Worm (Caenorhabditis elegans) whole organism, L3 larva: Measurements from ENCODE around the gene H37A05.2.

Experiments
- ceh-82 ChIP-seq: fragments of 150-350 bp; optimal IDR thresholded peaks from 2 replicates; lab custom pipeline; 2014; ENCODE audit warnings: missing biosample characterization, missing genetic modification characterization
- elt-3 ChIP-seq, 3 experiments: fragments of 150-350 bp in 1 of 3; sonication (generic microtip) in 2 of 3; optimal IDR thresholded peaks; 2 replicates in 2 of 3; 4 replicates in 1 of 3; lab custom pipeline; 2014 to 2017; ENCODE audit warnings: missing biosample characterization in 3 of 3, missing genetic modification characterization in 3 of 3
- fos-1 ChIP-seq: fragments of 150-350 bp; optimal IDR thresholded peaks from 2 replicates; lab custom pipeline; 2014; ENCODE audit warnings: missing biosample characterization, missing genetic modification characterization
- nhr-237 ChIP-seq: fragments of 150-350 bp; optimal IDR thresholded peaks from 2 replicates; lab custom pipeline; 2014; ENCODE audit warnings: missing biosample characterization, missing genetic modification characterization
- nhr-43 ChIP-seq: sonication (generic microtip); optimal IDR thresholded peaks from 2 replicates; lab custom pipeline; 2016; ENCODE audit warnings: mild to moderate bottlenecking, missing genetic modification characterization, missing compliant biosample characterization; ENCODE audit not compliant: poor library complexity, severe bottlenecking
- nhr-76 ChIP-seq: fragments of 150-350 bp; sonication (generic microtip); optimal IDR thresholded peaks from 5 replicates; lab custom pipeline; 2014; ENCODE audit warnings: missing biosample characterization, missing genetic modification characterization
- nhr-77 ChIP-seq: fragments of 150-350 bp; optimal IDR thresholded peaks from 2 replicates; lab custom pipeline; 2014; ENCODE audit warnings: missing biosample characterization, missing genetic modification characterization
- pqm-1 ChIP-seq: fragments of 150-350 bp; optimal IDR thresholded peaks from 2 replicates; lab custom pipeline; 2017; ENCODE audit warnings: missing biosample characterization, missing genetic modification characterization, inconsistent platforms
- skn-1 ChIP-seq: fragments of 150-350 bp; optimal IDR thresholded peaks from 2 replicates; lab custom pipeline; 2014; ENCODE audit warnings: missing biosample characterization, missing genetic modification characterization
- zag-1 ChIP-seq: fragments of 150-350 bp; optimal IDR thresholded peaks from 2 replicates; lab custom pipeline; 2014; ENCODE audit warnings: missing biosample characterization, missing genetic modification characterization
- ztf-11 ChIP-seq: fragments of 150-350 bp; optimal IDR thresholded peaks from 2 replicates; lab custom pipeline; 2014; ENCODE audit warnings: missing biosample characterization, missing genetic modification characterization

ce11 chrV:13600882-13601281, 33.2 kb downstream of the H37A05.2 start, which contains the start of gene rdy-2:
- TF ChIP-seq pqm-1 (tag; lab: Kevin White, UChicago) (no peak), ztf-11 (no peak), fos-1 (tag; lab: Kevin White, UChicago) (no peak), nhr-237 (tag; lab: Kevin White, UChicago) (no peak), zag-1 (tag; lab: Kevin White, UChicago) (no peak), nhr-77 (tag; lab: Kevin White, UChicago) (no peak), ceh-82 (no peak), skn-1 (tag; lab: Kevin White, UChicago) (no peak), elt-3 (tag; optimal IDR thresholded peaks at IDR 0.05; lab: Kevin White, UChicago) (no peak), nhr-43 (tag; lab: Kevin White, UChicago) (no peak), nhr-76 (no peak)
